Fruit fly (Drosophila melanogaster) whole organism, embryonic: ENCODE data around the gene CCDC53.

Experiments
- Adf1 ChIP-seq: fragments of 200-800 bp; sonication (Bioruptor generic); IDR thresholded peaks from 2 replicates; pipeline ENCODE4 v1.3.6; 2022; ENCODE audit warnings: missing biosample characterization, missing genetic modification characterization
- CG10321 ChIP-seq: fragments of 200-800 bp; sonication (Bioruptor generic); IDR thresholded peaks from 2 replicates; pipeline ENCODE4 v1.3.6; 2022; ENCODE audit warnings: missing biosample characterization, missing genetic modification characterization
- CG12155 ChIP-seq: fragments of 200-800 bp; sonication (Bioruptor generic); optimal IDR thresholded peaks from 3 replicates; lab custom pipeline; 2016; ENCODE audit warnings: missing biosample characterization, missing genetic modification characterization
- CG13123 ChIP-seq: fragments of 200-800 bp; sonication (Bioruptor generic); optimal IDR thresholded peaks from 2 replicates; lab custom pipeline; 2016; ENCODE audit warnings: missing biosample characterization, missing genetic modification characterization
- CG13287 ChIP-seq: fragments of 200-800 bp; sonication (Bioruptor generic); IDR thresholded peaks from 2 replicates; pipeline ENCODE4 v1.3.6; 2022; ENCODE audit warnings: missing biosample characterization, missing genetic modification characterization; ENCODE audit not compliant: partially characterized antibody
- CG15011 ChIP-seq: fragments of 200-800 bp; sonication (Bioruptor generic); optimal IDR thresholded peaks from 3 replicates; lab custom pipeline; 2018; ENCODE audit warnings: missing biosample characterization, mild to moderate bottlenecking, missing genetic modification characterization
- CG17186 ChIP-seq: fragments of 200-800 bp; sonication (Bioruptor generic); optimal IDR thresholded peaks from 3 replicates; lab custom pipeline; 2017; ENCODE audit warnings: missing biosample characterization, missing genetic modification reagents, missing genetic modification characterization
- CG17328 ChIP-seq: fragments of 200-800 bp; sonication (Bioruptor generic); IDR thresholded peaks from 2 replicates; pipeline ENCODE4 v1.3.6; 2022; ENCODE audit warnings: missing biosample characterization, missing genetic modification characterization
- CG17802 ChIP-seq: fragments of 200-800 bp; sonication (Bioruptor generic); optimal IDR thresholded peaks from 2 replicates; lab custom pipeline; 2018; ENCODE audit warnings: missing biosample characterization, mild to moderate bottlenecking, missing genetic modification characterization, moderate library complexity
- CG1832 ChIP-seq: fragments of 200-800 bp; sonication (Bioruptor generic); optimal IDR thresholded peaks from 2 replicates; lab custom pipeline; 2017; ENCODE audit warnings: missing biosample characterization, mild to moderate bottlenecking, missing genetic modification characterization, inconsistent platforms
- CG3065 ChIP-seq: fragments of 200-800 bp; sonication (Bioruptor generic); optimal IDR thresholded peaks from 2 replicates; lab custom pipeline; 2016; ENCODE audit warnings: missing biosample characterization, missing genetic modification characterization
- CG3281 ChIP-seq: fragments of 200-800 bp; sonication (Bioruptor generic); optimal IDR thresholded peaks from 3 replicates; lab custom pipeline; 2017; ENCODE audit warnings: missing biosample characterization, mild to moderate bottlenecking, missing genetic modification characterization
- CG3407 ChIP-seq: fragments of 200-800 bp; sonication (Bioruptor generic); optimal IDR thresholded peaks from 2 replicates; lab custom pipeline; 2018; ENCODE audit warnings: missing biosample characterization, mild to moderate bottlenecking, missing genetic modification characterization
- CG34224 ChIP-seq: fragments of 200-800 bp; sonication (Bioruptor generic); IDR thresholded peaks from 3 replicates; pipeline ENCODE4 v1.3.6; 2022; ENCODE audit warnings: missing biosample characterization, missing genetic modification characterization; ENCODE audit not compliant: partially characterized antibody
- CG6689 ChIP-seq: fragments of 200-800 bp; sonication (Bioruptor generic); IDR thresholded peaks from 2 replicates; pipeline ENCODE4 v1.3.6; 2022; ENCODE audit warnings: missing biosample characterization, missing genetic modification characterization
- CG7928 ChIP-seq: fragments of 200-800 bp; sonication (Bioruptor generic); optimal IDR thresholded peaks from 2 replicates; lab custom pipeline; 2017; ENCODE audit warnings: missing biosample characterization, mild to moderate bottlenecking, missing genetic modification characterization
- CG8281 ChIP-seq: fragments of 200-800 bp; sonication (Bioruptor generic); optimal IDR thresholded peaks from 2 replicates; lab custom pipeline; 2018; ENCODE audit warnings: missing biosample characterization, mild to moderate bottlenecking, missing genetic modification characterization, moderate library complexity
- CG9215 ChIP-seq: fragments of 200-800 bp; sonication (Bioruptor generic); IDR thresholded peaks from 2 replicates; pipeline ENCODE4 v1.3.6; 2022; ENCODE audit warnings: missing biosample characterization, missing genetic modification characterization
- CG9727 ChIP-seq: fragments of 200-800 bp; sonication (Bioruptor generic); optimal IDR thresholded peaks from 3 replicates; lab custom pipeline; 2017; ENCODE audit warnings: missing biosample characterization, mild to moderate bottlenecking, missing genetic modification characterization
- CkIIα-i1 ChIP-seq: fragments of 200-800 bp; sonication (Bioruptor generic); IDR thresholded peaks from 2 replicates; pipeline ENCODE4 v1.3.6; 2022; ENCODE audit warnings: missing biosample characterization, missing genetic modification characterization
- HHEX ChIP-seq: fragments of 200-800 bp; sonication (Bioruptor generic); optimal IDR thresholded peaks from 3 replicates; lab custom pipeline; 2017; ENCODE audit warnings: missing biosample characterization, mild to moderate bottlenecking, missing genetic modification characterization, missing genetic modification reagents
- Hey ChIP-seq: fragments of 200-800 bp; sonication (Bioruptor generic); optimal IDR thresholded peaks from 3 replicates; lab custom pipeline; 2018; ENCODE audit warnings: missing biosample characterization, mild to moderate bottlenecking, missing genetic modification characterization
- Scr ChIP-seq: fragments of 200-800 bp; sonication (Bioruptor generic); IDR thresholded peaks from 2 replicates; pipeline ENCODE4 v1.3.6; 2022; ENCODE audit warnings: missing biosample characterization, missing genetic modification characterization; ENCODE audit not compliant: partially characterized antibody
- Trl ChIP-seq, 3 experiments: fragments of >200 bp in 2 of 3; fragments of 200-800 bp in 1 of 3; sonication (Bioruptor generic) in 1 of 3; optimal IDR thresholded peaks; 2 replicates in 1 of 3; 3 replicates in 2 of 3; lab custom pipeline; 2016 to 2017; ENCODE audit warnings: missing biosample characterization in 1 of 3, missing genetic modification characterization in 1 of 3
- YL-1 ChIP-seq: fragments of 200-800 bp; sonication (Bioruptor generic); optimal IDR thresholded peaks from 3 replicates; lab custom pipeline; 2017; ENCODE audit warnings: missing biosample characterization, mild to moderate bottlenecking, missing genetic modification characterization
- bsh ChIP-seq, 2 experiments: fragments of 200-800 bp; sonication (Bioruptor generic); optimal IDR thresholded peaks; 2 replicates each; lab custom pipeline; 2017 to 2018; ENCODE audit warnings: mild to moderate bottlenecking in 2 of 2, missing biosample characterization in 2 of 2, missing genetic modification characterization in 2 of 2, moderate library complexity in 1 of 2
- da ChIP-seq: fragments of 200-800 bp; sonication (Bioruptor generic); optimal IDR thresholded peaks from 2 replicates; lab custom pipeline; 2016; ENCODE audit warnings: missing biosample characterization, missing genetic modification characterization
- dpn ChIP-seq, 2 experiments: fragments of 200-800 bp; sonication (Bioruptor generic); optimal IDR thresholded peaks; 3 replicates each; lab custom pipeline; 2016; ENCODE audit warnings: missing biosample characterization in 2 of 2, missing genetic modification characterization in 2 of 2
- fd64A ChIP-seq: fragments of 200-800 bp; sonication (Bioruptor generic); optimal IDR thresholded peaks from 3 replicates; lab custom pipeline; 2018; ENCODE audit warnings: missing biosample characterization, mild to moderate bottlenecking, missing genetic modification characterization
- jigr1 ChIP-seq: fragments of 200-800 bp; sonication (Bioruptor generic); IDR thresholded peaks from 3 replicates; pipeline ENCODE4 v1.3.6; 2022; ENCODE audit warnings: missing biosample characterization, missing genetic modification characterization
- jumu ChIP-seq: fragments of 200-800 bp; sonication (Bioruptor generic); optimal IDR thresholded peaks from 3 replicates; lab custom pipeline; 2016; ENCODE audit warnings: missing biosample characterization, missing genetic modification characterization
- knrl ChIP-seq: fragments of 200-800 bp; sonication (Bioruptor generic); IDR thresholded peaks from 3 replicates; pipeline ENCODE4 v1.3.6; 2022; ENCODE audit warnings: missing biosample characterization, missing genetic modification characterization; ENCODE audit not compliant: partially characterized antibody
- lab ChIP-seq: fragments of 200-800 bp; sonication (Bioruptor generic); optimal IDR thresholded peaks from 3 replicates; lab custom pipeline; 2017; ENCODE audit warnings: missing biosample characterization, missing genetic modification characterization, mild to moderate bottlenecking, moderate library complexity, missing genetic modification reagents
- mirr ChIP-seq: fragments of 200-800 bp; sonication (Bioruptor generic); optimal IDR thresholded peaks from 3 replicates; lab custom pipeline; 2018; ENCODE audit warnings: missing biosample characterization, mild to moderate bottlenecking, missing genetic modification characterization
- mld ChIP-seq: fragments of 200-800 bp; sonication (Bioruptor generic); IDR thresholded peaks from 3 replicates; pipeline ENCODE4 v1.3.6; 2022; ENCODE audit warnings: missing biosample characterization, missing genetic modification characterization; ENCODE audit not compliant: partially characterized antibody
- nom ChIP-seq: fragments of 200-800 bp; sonication (Bioruptor generic); optimal IDR thresholded peaks from 2 replicates; lab custom pipeline; 2017; ENCODE audit warnings: missing biosample characterization, missing genetic modification characterization, mild to moderate bottlenecking, moderate library complexity, missing genetic modification reagents
- odd ChIP-seq: fragments of 200-800 bp; sonication (Bioruptor generic); optimal IDR thresholded peaks from 2 replicates; lab custom pipeline; 2017; ENCODE audit warnings: missing biosample characterization, mild to moderate bottlenecking, missing genetic modification characterization
- otp ChIP-seq: fragments of 200-800 bp; sonication (Bioruptor generic); IDR thresholded peaks from 3 replicates; pipeline ENCODE4, ENCODE4 v1.3.6; 2022; ENCODE audit warnings: missing biosample characterization, missing genetic modification characterization
- pfk ChIP-seq: fragments of 200-800 bp; sonication (Bioruptor generic); optimal IDR thresholded peaks from 2 replicates; lab custom pipeline; 2018; ENCODE audit warnings: missing biosample characterization, mild to moderate bottlenecking, missing genetic modification characterization, moderate library complexity
- psq ChIP-seq: fragments of 200-800 bp; sonication (Bioruptor generic); optimal IDR thresholded peaks from 2 replicates; lab custom pipeline; 2017; ENCODE audit warnings: missing biosample characterization, missing genetic modification characterization
- shn ChIP-seq: fragments of 200-800 bp; sonication (Bioruptor generic); optimal IDR thresholded peaks from 3 replicates; lab custom pipeline; 2016; ENCODE audit warnings: missing biosample characterization, missing genetic modification characterization
- sim ChIP-seq: fragments of 200-800 bp; sonication (Bioruptor generic); IDR thresholded peaks from 2 replicates; pipeline ENCODE4 v1.3.6; 2022; ENCODE audit warnings: missing biosample characterization, missing genetic modification characterization
- sob ChIP-seq: fragments of 200-800 bp; sonication (Bioruptor generic); IDR thresholded peaks from 2 replicates; pipeline ENCODE4 v1.3.6; 2022; ENCODE audit warnings: missing biosample characterization, missing genetic modification characterization
- ssp ChIP-seq: fragments of 200-800 bp; sonication (Bioruptor generic); IDR thresholded peaks from 2 replicates; pipeline ENCODE4 v1.3.6; 2022; ENCODE audit warnings: missing biosample characterization, missing genetic modification characterization
- stwl ChIP-seq: fragments of 200-800 bp; sonication (Bioruptor generic); optimal IDR thresholded peaks from 3 replicates; lab custom pipeline; 2018; ENCODE audit warnings: missing biosample characterization, mild to moderate bottlenecking, missing genetic modification characterization, moderate library complexity
- tll ChIP-seq, 2 experiments: fragments of 200-800 bp in 1 of 2; fragments of >200 bp in 1 of 2; sonication (Bioruptor generic) in 1 of 2; optimal IDR thresholded peaks; 2 replicates each; lab custom pipeline; 2017 to 2019; ENCODE audit warnings: missing biosample characterization in 2 of 2, missing genetic modification characterization in 2 of 2, mild to moderate bottlenecking in 1 of 2, moderate library complexity in 1 of 2
- toy ChIP-seq: fragments of 200-800 bp; sonication (Bioruptor generic); IDR thresholded peaks from 2 replicates; pipeline ENCODE4 v1.3.6; 2022; ENCODE audit warnings: missing biosample characterization, missing genetic modification characterization
- zf30C ChIP-seq: fragments of 200-800 bp; sonication (Bioruptor generic); optimal IDR thresholded peaks from 3 replicates; lab custom pipeline; 2018; ENCODE audit warnings: missing biosample characterization, mild to moderate bottlenecking, missing genetic modification characterization

CCDC53 gene

dm6 chr2L:8030693-8031210 lies 10.2 kb upstream of the CCDC53 start, which contains the start of gene Cka (continued):
- TF ChIP-seq CG12155 = no peak
- peak; percentile 8; the same call in 1 of the 2 replicates for TF ChIP-seq Scr (GFP tag; lab: Robert Waterston, UW)
- peak in 1 of 2 experiments; percentile 15 for TF ChIP-seq bsh (GFP tag; optimal IDR thresholded peaks at IDR 0.05; lab: Kevin White, UChicago)
- peak; percentile 97 for TF ChIP-seq CG1832 (GFP tag; lab: Kevin White, UChicago)
- peak; percentile 13; the same call in 1 of the 2 replicates for TF ChIP-seq sim
- TF ChIP-seq jigr1 (GFP tag; lab: Robert Waterston, UW) = no peak
- peak; percentile 3 for TF ChIP-seq pfk
- TF ChIP-seq CG17802 (tag; lab: Kevin White, UChicago) = no peak
- TF ChIP-seq CG10321 (GFP tag; lab: Robert Waterston, UW) = peak; percentile 98
- TF ChIP-seq CG15011 = no peak
- TF ChIP-seq CG13123 (GFP tag; lab: Kevin White, UChicago) = no peak
- TF ChIP-seq otp (GFP tag; lab: Robert Waterston, UW) = peak; percentile 63; the same call in 1 of the 3 replicates
- peak; percentile 13 for TF ChIP-seq jumu (GFP tag; lab: Kevin White, UChicago)
- no peak for TF ChIP-seq psq (GFP tag; lab: Kevin White, UChicago)
- TF ChIP-seq Hey (tag; lab: Kevin White, UChicago) = no peak
- TF ChIP-seq mld = no peak
- no peak for TF ChIP-seq shn
- peak; percentile 43 for TF ChIP-seq CG3281 (GFP tag; lab: Kevin White, UChicago)
- no peak for TF ChIP-seq dpn (GFP tag; optimal IDR thresholded peaks at IDR 0.05; lab: Kevin White, UChicago)
- peak; percentile 38 for TF ChIP-seq nom (GFP tag; lab: Kevin White, UChicago)
- no peak for TF ChIP-seq ssp (GFP tag; lab: Robert Waterston, UW)
- TF ChIP-seq toy = no peak
- TF ChIP-seq YL-1 (GFP tag; lab: Kevin White, UChicago) = peak; percentile 96
- TF ChIP-seq CG6689 = no peak
- TF ChIP-seq CG8281 (tag; lab: Kevin White, UChicago) = no peak
- TF ChIP-seq CG3065 (GFP tag; lab: Kevin White, UChicago) = no peak
- TF ChIP-seq CG17186 (GFP tag; lab: Kevin White, UChicago) = peak; percentile 36
- peak; percentile 3 for TF ChIP-seq zf30C
- TF ChIP-seq da = no peak
- TF ChIP-seq CG13287 = 0 out of 2 replicates have a peak, but pooled peaks have one; percentile 17
- peak; percentile 2 for TF ChIP-seq CG9727 (GFP tag; lab: Kevin White, UChicago)
- TF ChIP-seq mirr (GFP tag; lab: Kevin White, UChicago) = peak; percentile 22
- TF ChIP-seq fd64A = no peak
- TF ChIP-seq CG34224 = peak; percentile 34; the same call in 1 of the 3 replicates
- peak; percentile 46 for TF ChIP-seq lab (GFP tag; lab: Kevin White, UChicago)
- no peak for TF ChIP-seq Trl (optimal IDR thresholded peaks at IDR 0.05; lab: Kevin White, UChicago)
- no peak for TF ChIP-seq Trl (GFP tag; optimal IDR thresholded peaks at IDR 0.05; lab: Kevin White, UChicago)
- no peak for TF ChIP-seq CG9215
- peak; percentile 33 for TF ChIP-seq stwl (tag; lab: Kevin White, UChicago)
- TF ChIP-seq HHEX (GFP tag; lab: Kevin White, UChicago) = peak; percentile 16
- peak; percentile 21; the same call in 1 of the 3 replicates for TF ChIP-seq knrl (GFP tag; lab: Robert Waterston, UW)
- no peak for TF ChIP-seq odd
- TF ChIP-seq CG3407 (GFP tag; lab: Kevin White, UChicago) = no peak
- TF ChIP-seq CG7928 (GFP tag; lab: Kevin White, UChicago) = no peak
- TF ChIP-seq CG17328 (GFP tag; lab: Robert Waterston, UW) = no peak
- TF ChIP-seq tll (GFP tag; optimal IDR thresholded peaks at IDR 0.05; lab: Kevin White, UChicago) = peak in 1 of 2 experiments; percentile 75
- no peak; the same call in 1 of the 2 replicates for TF ChIP-seq Adf1
- TF ChIP-seq CkIIα-i1 (GFP tag; lab: Robert Waterston, UW) = no peak
- peak; percentile 55; the same call in 1 of the 2 replicates for TF ChIP-seq sob (GFP tag; lab: Robert Waterston, UW)
